Fruit fly (Drosophila melanogaster): ENCODE results near the gene mRF1.

The mRF1 gene

dm6 chr2L:13245855-13246645 lies 26.3 kb downstream of the mRF1 start, which contains the start of gene CG16820:
Gene CG16820 (plus strand): TSS chr2L:13246232.
- no peak for TF ChIP-seq CG8478 (optimal IDR thresholded peaks at IDR 0.05)
- no peak for TF ChIP-seq CTCF (optimal IDR thresholded peaks at IDR 0.05)

- TF ChIP-seq CG8478 (optimal IDR thresholded peaks at IDR 0.05) (no peak), CTCF (optimal IDR thresholded peaks at IDR 0.05) (no peak)
Observed at dm6 chr2L:13251167-13251566, 31.4 kb downstream of the mRF1 start.

- TF ChIP-seq CTCF (optimal IDR thresholded peaks at IDR 0.05) = no peak
- TF ChIP-seq CG8478 (optimal IDR thresholded peaks at IDR 0.05) = no peak
Observed at dm6 chr2L:13257177-13257576, 37.4 kb downstream of the mRF1 start, which contains the start of gene Naa20B. Gene Naa20B (plus strand): TSS chr2L:13257477.

dm6 chr2L:13258702-13259101 lies 38.9 kb downstream of the mRF1 start:
- no peak for TF ChIP-seq CG8478 (optimal IDR thresholded peaks at IDR 0.05)
- no peak for TF ChIP-seq CTCF (optimal IDR thresholded peaks at IDR 0.05)

- no peak for TF ChIP-seq CTCF (optimal IDR thresholded peaks at IDR 0.05)
- TF ChIP-seq CG8478 (optimal IDR thresholded peaks at IDR 0.05) = no peak
Observed at dm6 chr2L:13259643-13260042, 39.9 kb downstream of the mRF1 start, which contains the start of gene CG31730. Gene CG31730 (minus strand): TSS chr2L:13259743.

- TF ChIP-seq CTCF (optimal IDR thresholded peaks at IDR 0.05) (no peak), CG8478 (optimal IDR thresholded peaks at IDR 0.05) (no peak)
Observed at dm6 chr2L:13260740-13261139, 41.0 kb downstream of the mRF1 start, which contains the start of gene CG44085. Gene CG44085 (plus strand): TSS chr2L:13261008.

dm6 chr2L:13265776-13266175 lies 46.0 kb downstream of the mRF1 start, which contains the start of gene CG31848:
Gene CG31848 (minus strand): TSS chr2L:13265876.
- no peak for TF ChIP-seq CTCF (optimal IDR thresholded peaks at IDR 0.05)
- TF ChIP-seq CG8478 (optimal IDR thresholded peaks at IDR 0.05) = no peak

- TF ChIP-seq CG8478 (optimal IDR thresholded peaks at IDR 0.05) (no peak), CTCF (optimal IDR thresholded peaks at IDR 0.05) (no peak)
Observed at dm6 chr2L:13266627-13267026, 46.8 kb downstream of the mRF1 start.

- TF ChIP-seq CG8478 (optimal IDR thresholded peaks at IDR 0.05) (no peak), CTCF (optimal IDR thresholded peaks at IDR 0.05) (no peak)
Observed at dm6 chr2L:13268040-13268652, 48.4 kb downstream of the mRF1 start.

All from S2 (cell line).